Worm (Caenorhabditis elegans): ENCODE data around the gene ubc-23.
A peak's percentile ranks its signal among the peaks of the same experiment; 100 is the strongest.

ubc-23 gene

ce11 chrX:8810908-8811307 is 33.2 kb upstream of the ubc-23 start, which contains the start of gene R04E5.9:
Gene R04E5.9, minus strand, starts transcription at chrX:8811142.
- peak; percentile 65; the same call in 1 of the 2 replicates for TF ChIP-seq lir-1 (GFP tag; conservative IDR thresholded peaks at IDR 0.05)
- peak; percentile 44 for TF ChIP-seq somi-1 (GFP tag; optimal IDR thresholded peaks at IDR 0.05)
- TF ChIP-seq F23B12.7 (tag; optimal IDR thresholded peaks at IDR 0.05; ENCODE audit: insufficient read depth): no peak
- peak; percentile 89 for TF ChIP-seq K12H6.12 (tag; optimal IDR thresholded peaks at IDR 0.05)
- 0 out of 2 replicates have a peak, but pooled peaks have one; percentile 36 for TF ChIP-seq let-526 (GFP tag; IDR thresholded peaks at IDR 0.05)
- TF ChIP-seq ZK185.1 (tag; optimal IDR thresholded peaks at IDR 0.05; ENCODE audit: poor library complexity, severe bottlenecking): no peak
- no peak for TF ChIP-seq nfya-2 (GFP tag; IDR thresholded peaks at IDR 0.05)
- TF ChIP-seq nhr-80 (tag; optimal IDR thresholded peaks at IDR 0.05): peak; percentile 99
- peak; percentile 22 for TF ChIP-seq B0261.1 (tag; optimal IDR thresholded peaks at IDR 0.05)
- peak; percentile 35 for TF ChIP-seq snpc-4 (GFP tag; optimal IDR thresholded peaks at IDR 0.05)
- TF ChIP-seq snpc-4 (tag; optimal IDR thresholded peaks at IDR 0.05): peak; percentile 17 to 72 (median 60)
- TF ChIP-seq dox-1 (GFP tag; IDR thresholded peaks at IDR 0.05): peak; percentile 91
- TF ChIP-seq cebp-1 (GFP tag; IDR thresholded peaks at IDR 0.05): peak; percentile 17; the same call in 1 of the 2 replicates
- TF ChIP-seq cebp-1 (tag; optimal IDR thresholded peaks at IDR 0.05): peak; percentile 87
- peak; percentile 69; the same call in 1 of the 2 replicates for TF ChIP-seq K11D2.4 (GFP tag; IDR thresholded peaks at IDR 0.05)
- TF ChIP-seq hmg-1.2 (GFP tag; IDR thresholded peaks at IDR 0.05): peak; percentile 84
- TF ChIP-seq ceh-100 (GFP tag; IDR thresholded peaks at IDR 0.05): no peak
- TF ChIP-seq lin-35 (GFP tag; optimal IDR thresholded peaks at IDR 0.05): peak in 1 of 3 experiments; percentile 63
- TF ChIP-seq athp-1 (tag; optimal IDR thresholded peaks at IDR 0.05): peak; percentile 45
- TF ChIP-seq efl-1 (GFP tag; optimal IDR thresholded peaks at IDR 0.05): no peak
- no peak for TF ChIP-seq ztf-3 (GFP tag; optimal IDR thresholded peaks at IDR 0.05)
- TF ChIP-seq hlh-26 (GFP tag; conservative IDR thresholded peaks at IDR 0.05): 0 out of 2 replicates have a peak, but pooled peaks have one; percentile 48
- no peak for TF ChIP-seq lin-26 (GFP tag; IDR thresholded peaks at IDR 0.05)
- TF ChIP-seq tbp1 (GFP tag; optimal IDR thresholded peaks at IDR 0.05): peak; percentile 68
- TF ChIP-seq B0035.1 (tag; optimal IDR thresholded peaks at IDR 0.05): peak; percentile 28
- TF ChIP-seq ztf-22 (GFP tag; optimal IDR thresholded peaks at IDR 0.05): peak; percentile 82
- TF ChIP-seq ccch-3 (GFP tag; optimal IDR thresholded peaks at IDR 0.05): no peak
- peak; percentile 73 for TF ChIP-seq ceh-27 (GFP tag; optimal IDR thresholded peaks at IDR 0.05)
- TF ChIP-seq mxl-1 (tag; optimal IDR thresholded peaks at IDR 0.05): peak; percentile 4
- TF ChIP-seq chd-7 (tag; optimal IDR thresholded peaks at IDR 0.05): peak; percentile 80
- peak; percentile 97 for TF ChIP-seq zfh-2 (GFP tag; conservative IDR thresholded peaks at IDR 0.05)
- peak; percentile 91 for TF ChIP-seq ets-4 (GFP tag; optimal IDR thresholded peaks at IDR 0.05)
- TF ChIP-seq pha-4 (tag; optimal IDR thresholded peaks at IDR 0.05): peak; percentile 50
- TF ChIP-seq egrh-3 (GFP tag; IDR thresholded peaks at IDR 0.05): peak; percentile 40; the same call in 1 of the 2 replicates
- no peak for TF ChIP-seq xnd-1 (tag; optimal IDR thresholded peaks at IDR 0.05)
- peak; percentile 51 for TF ChIP-seq gei-17 (GFP tag; optimal IDR thresholded peaks at IDR 0.05)
- peak; percentile 66; the same call in 1 of the 2 replicates for TF ChIP-seq pbrm-1 (GFP tag; IDR thresholded peaks at IDR 0.05)
- peak; percentile 69 for TF ChIP-seq ztf-26 (tag; optimal IDR thresholded peaks at IDR 0.05)
- peak; percentile 61; the same call in 1 of the 2 replicates for TF ChIP-seq egl-44 (GFP tag; IDR thresholded peaks at IDR 0.05)
- peak; percentile 1 for TF ChIP-seq sptf-2 (GFP tag; optimal IDR thresholded peaks at IDR 0.05)
- peak; percentile 50 for TF ChIP-seq lin-54 (GFP tag; optimal IDR thresholded peaks at IDR 0.05)
- TF ChIP-seq madf-3 (GFP tag; IDR thresholded peaks at IDR 0.05): peak; percentile 89
- TF ChIP-seq B0336.3 (GFP tag; IDR thresholded peaks at IDR 0.05): peak; percentile 85
- TF ChIP-seq nhr-90 (tag; optimal IDR thresholded peaks at IDR 0.05): peak; percentile 84
- no peak for TF ChIP-seq lag-1 (GFP tag; IDR thresholded peaks at IDR 0.05)
- peak; percentile 35 for TF ChIP-seq F22D6.2 (tag; optimal IDR thresholded peaks at IDR 0.05)
- TF ChIP-seq F49E8.2 (tag; optimal IDR thresholded peaks at IDR 0.05; ENCODE audit: insufficient read depth): no peak
- peak; percentile 91 for TF ChIP-seq lin-40 (tag; optimal IDR thresholded peaks at IDR 0.05)

All from whole organism, young adult.